Fruit fly (Drosophila melanogaster) whole organism, wandering third instar larva: ENCODE data around the gene Fitm.

Source experiments
- Abd-B ChIP-seq: fragments of >200 bp; optimal IDR thresholded peaks from 2 replicates; lab custom pipeline; 2017; ENCODE audit warnings: missing biosample characterization, missing genetic modification characterization
- CG32264 ChIP-seq: fragments of 200-800 bp; sonication (Bioruptor generic); optimal IDR thresholded peaks from 2 replicates; lab custom pipeline; 2016; ENCODE audit warnings: missing biosample characterization, missing genetic modification characterization
- CG9705 ChIP-seq: fragments of 200-800 bp; sonication (Bioruptor generic); optimal IDR thresholded peaks from 2 replicates; lab custom pipeline; 2018; ENCODE audit warnings: missing biosample characterization, mild to moderate bottlenecking, missing genetic modification characterization
- CrebA ChIP-seq: fragments of 200-800 bp; sonication (Bioruptor generic); optimal IDR thresholded peaks from 2 replicates; lab custom pipeline; 2016; ENCODE audit warnings: missing biosample characterization, mild to moderate bottlenecking, missing genetic modification characterization, borderline replicate concordance
- Dfd ChIP-seq: fragments of >200 bp; optimal IDR thresholded peaks from 2 replicates; lab custom pipeline; 2017; ENCODE audit warnings: missing biosample characterization, missing genetic modification characterization
- Dif ChIP-seq: fragments of 200-275, 200-300 bp; sonication (Bioruptor generic); optimal IDR thresholded peaks from 2 replicates; lab custom pipeline; 2018; ENCODE audit warnings: missing biosample characterization, missing genetic modification characterization; ENCODE audit not compliant: partially characterized antibody
- GATAd ChIP-seq: sonication (Bioruptor generic); optimal IDR thresholded peaks from 2 replicates; lab custom pipeline; 2016; ENCODE audit warnings: missing biosample characterization, missing genetic modification characterization
- HLH106 ChIP-seq: fragments of 200-800 bp; optimal IDR thresholded peaks from 3 replicates; lab custom pipeline; 2019; ENCODE audit warnings: missing biosample characterization, mild to moderate bottlenecking, missing genetic modification characterization, moderate library complexity
- Hnf4 ChIP-seq: fragments of 200-800 bp; sonication (Bioruptor generic); optimal IDR thresholded peaks from 2 replicates; lab custom pipeline; 2016; ENCODE audit warnings: missing biosample characterization, mild to moderate bottlenecking, missing genetic modification characterization
- Hr78 ChIP-seq: fragments of >200 bp; optimal IDR thresholded peaks from 2 replicates; lab custom pipeline; 2017; ENCODE audit warnings: missing biosample characterization, missing genetic modification characterization
- Hr83 ChIP-seq: fragments of 200-300 bp; sonication (Bioruptor generic); optimal IDR thresholded peaks from 2 replicates; lab custom pipeline; 2016; ENCODE audit warnings: missing biosample characterization, mild to moderate bottlenecking, missing genetic modification characterization, moderate library complexity; ENCODE audit not compliant: poor library complexity, severe bottlenecking
- Jra ChIP-seq: sonication (Bioruptor generic); optimal IDR thresholded peaks from 2 replicates; lab custom pipeline; 2016; ENCODE audit warnings: missing biosample characterization, missing genetic modification characterization
- Mio ChIP-seq: sonication (Bioruptor generic); optimal IDR thresholded peaks from 2 replicates; lab custom pipeline; 2016; ENCODE audit warnings: missing biosample characterization, missing genetic modification characterization
- Myc ChIP-seq: fragments of >200 bp; optimal IDR thresholded peaks from 2 replicates; lab custom pipeline; 2017
- N ChIP-seq: fragments of >200 bp; optimal IDR thresholded peaks from 2 replicates; lab custom pipeline; 2018; ENCODE audit warnings: missing biosample characterization, missing external identifiers, missing genetic modification characterization
- OdsH ChIP-seq: fragments of 200-800 bp; sonication (Bioruptor generic); optimal IDR thresholded peaks from 2 replicates; lab custom pipeline; 2016; ENCODE audit warnings: missing biosample characterization, mild to moderate bottlenecking, missing genetic modification characterization
- Rel ChIP-seq, 2 experiments: fragments of 200-800 bp; sonication (Bioruptor generic) in 1 of 2; optimal IDR thresholded peaks; 2 replicates in 1 of 2; 3 replicates in 1 of 2; lab custom pipeline; 2016 to 2019; ENCODE audit warnings: mild to moderate bottlenecking in 2 of 2, missing biosample characterization in 2 of 2, missing genetic modification characterization in 2 of 2, moderate library complexity in 1 of 2
- Sp1 ChIP-seq: fragments of 200-800 bp; sonication (Bioruptor generic); optimal IDR thresholded peaks from 3 replicates; lab custom pipeline; 2019; ENCODE audit warnings: missing biosample characterization, mild to moderate bottlenecking, missing genetic modification characterization, moderate library complexity
- Vsx2 ChIP-seq: fragments of 200-300, 225-300 bp; sonication (Bioruptor generic); optimal IDR thresholded peaks from 2 replicates; lab custom pipeline; 2018; ENCODE audit warnings: missing biosample characterization, missing genetic modification characterization; ENCODE audit not compliant: partially characterized antibody
- br ChIP-seq: fragments of 200-800 bp; sonication (Bioruptor generic); optimal IDR thresholded peaks from 2 replicates; lab custom pipeline; 2016; ENCODE audit warnings: missing biosample characterization, missing genetic modification characterization
- brk ChIP-seq: fragments of 200-800 bp; sonication (Bioruptor generic); optimal IDR thresholded peaks from 2 replicates; lab custom pipeline; 2016; ENCODE audit warnings: missing biosample characterization, mild to moderate bottlenecking, missing genetic modification characterization
- dl ChIP-seq, 2 experiments: fragments of 175-275, 200-275 bp in 1 of 2; fragments of 200-275 bp in 1 of 2; sonication (Bioruptor generic); optimal IDR thresholded peaks; lab custom pipeline; 2018; ENCODE audit warnings: mild to moderate bottlenecking in 2 of 2, missing biosample characterization in 2 of 2, missing genetic modification characterization in 2 of 2, moderate library complexity in 2 of 2; ENCODE audit not compliant: partially characterized antibody in 2 of 2, insufficient read depth in 1 of 2
- dmrt93B ChIP-seq: fragments of 200-800 bp; sonication (Bioruptor generic); optimal IDR thresholded peaks from 2 replicates; lab custom pipeline; 2018; ENCODE audit warnings: missing biosample characterization, mild to moderate bottlenecking, missing genetic modification characterization
- dsf ChIP-seq: sonication (Bioruptor generic); optimal IDR thresholded peaks from 2 replicates; lab custom pipeline; 2016; ENCODE audit warnings: missing biosample characterization, missing genetic modification characterization, borderline replicate concordance
- ey ChIP-seq: fragments of 200-800 bp; sonication (Bioruptor generic); optimal IDR thresholded peaks from 2 replicates; lab custom pipeline; 2016; ENCODE audit warnings: missing biosample characterization, missing genetic modification characterization
- foxo ChIP-seq, 2 experiments: fragments of 200-800 bp; sonication (Bioruptor generic); optimal IDR thresholded peaks; 2 replicates in 1 of 2; 3 replicates in 1 of 2; lab custom pipeline; 2016 to 2017; ENCODE audit warnings: missing biosample characterization in 2 of 2, missing genetic modification characterization in 2 of 2
- fru ChIP-seq: fragments of 200-800 bp; sonication (Bioruptor generic); optimal IDR thresholded peaks from 3 replicates; lab custom pipeline; 2016; ENCODE audit warnings: missing biosample characterization, mild to moderate bottlenecking, missing genetic modification characterization
- h ChIP-seq: fragments of 200-800 bp; sonication (Bioruptor generic); optimal IDR thresholded peaks from 3 replicates; lab custom pipeline; 2016; ENCODE audit warnings: missing biosample characterization, mild to moderate bottlenecking, missing genetic modification characterization
- jim ChIP-seq: fragments of 175-275, 200-325 bp; sonication (Bioruptor generic); optimal IDR thresholded peaks from 2 replicates; lab custom pipeline; 2016; ENCODE audit warnings: missing biosample characterization, mild to moderate bottlenecking, missing genetic modification characterization
- lola ChIP-seq: fragments of >200 bp; optimal IDR thresholded peaks from 2 replicates; lab custom pipeline; 2017; ENCODE audit warnings: missing biosample characterization, missing genetic modification characterization
- pan ChIP-seq: fragments of >200 bp; optimal IDR thresholded peaks from 2 replicates; lab custom pipeline; 2017
- psq ChIP-seq: fragments of 200-800 bp; sonication (Bioruptor generic); optimal IDR thresholded peaks from 3 replicates; lab custom pipeline; 2017; ENCODE audit warnings: missing biosample characterization, mild to moderate bottlenecking, missing genetic modification characterization, moderate library complexity
- rgr ChIP-seq: fragments of 200-800 bp; sonication (Bioruptor generic); optimal IDR thresholded peaks from 3 replicates; lab custom pipeline; 2016; ENCODE audit warnings: missing biosample characterization, mild to moderate bottlenecking, missing genetic modification characterization
- sage ChIP-seq: fragments of 200-800 bp; sonication (Bioruptor generic); optimal IDR thresholded peaks from 2 replicates; lab custom pipeline; 2016; ENCODE audit warnings: missing biosample characterization, mild to moderate bottlenecking, missing genetic modification characterization
- sv ChIP-seq: fragments of 200-800 bp; sonication (Bioruptor generic); optimal IDR thresholded peaks from 3 replicates; lab custom pipeline; 2016; ENCODE audit warnings: missing biosample characterization, missing genetic modification characterization
- tai ChIP-seq: sonication (Bioruptor generic); optimal IDR thresholded peaks from 2 replicates; lab custom pipeline; 2016; ENCODE audit warnings: missing biosample characterization, missing genetic modification characterization
- usp ChIP-seq: fragments of >200 bp; optimal IDR thresholded peaks from 2 replicates; lab custom pipeline; 2017; ENCODE audit warnings: missing biosample characterization, missing genetic modification characterization
- woc ChIP-seq: sonication (Bioruptor generic); optimal IDR thresholded peaks from 2 replicates; lab custom pipeline; 2016; ENCODE audit warnings: missing biosample characterization, mild to moderate bottlenecking, missing genetic modification characterization

Fitm gene

DNA sequence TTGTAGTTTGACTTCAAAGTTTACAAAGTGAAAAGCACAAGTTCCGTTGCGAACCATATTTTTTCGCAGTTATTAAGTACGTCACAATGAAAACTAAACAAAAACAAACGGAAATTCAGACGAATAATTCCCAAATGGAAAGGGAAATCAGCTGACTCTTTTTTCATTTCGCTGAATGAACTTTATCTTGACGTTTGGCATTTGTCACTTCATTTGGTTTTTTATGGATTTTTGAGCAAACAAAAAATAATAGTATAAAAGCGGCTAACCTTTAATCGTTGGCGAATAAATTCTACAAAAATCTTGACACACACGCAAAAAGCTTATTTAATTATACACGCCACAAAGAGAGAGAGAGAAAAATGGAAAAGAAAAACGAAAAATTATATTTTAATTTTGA lies 37.8 kb upstream of the Fitm start:
- TF ChIP-seq dmrt93B (GFP tag; lab: Kevin White, UChicago) (no peak), Jra (no peak)
- TF ChIP-seq, all 38 proteins: peak for 0

- TF ChIP-seq CrebA (no peak), pan (lab: Kevin White, UChicago) (no peak), Rel (GFP tag; optimal IDR thresholded peaks at IDR 0.05; lab: Kevin White, UChicago) (no peak), Rel (tag; optimal IDR thresholded peaks at IDR 0.05; lab: Kevin White, UChicago) (peak; percentile 3), dl (GFP tag; optimal IDR thresholded peaks at IDR 0.05; lab: Kevin White, UChicago; ENCODE audit: insufficient read depth in 1 of 2, partially characterized antibody in 2 of 2) (no peak), brk (GFP tag; lab: Kevin White, UChicago) (no peak), foxo (GFP tag; optimal IDR thresholded peaks at IDR 0.05; lab: Kevin White, UChicago) (peak in 1 of 2 experiments; percentile 23), CG9705 (GFP tag; lab: Kevin White, UChicago) (no peak), woc (GFP tag; lab: Kevin White, UChicago) (no peak), Dfd (GFP tag; lab: Kevin White, UChicago) (no peak), tai (GFP tag; lab: Kevin White, UChicago) (no peak), Hr83 (GFP tag; lab: Kevin White, UChicago) (no peak), sage (GFP tag; lab: Kevin White, UChicago) (peak; percentile 9), dmrt93B (GFP tag; lab: Kevin White, UChicago) (peak; percentile 27), Hnf4 (GFP tag; lab: Kevin White, UChicago) (peak; percentile 27), psq (GFP tag; lab: Kevin White, UChicago) (no peak), rgr (peak; percentile 70), Dif (GFP tag; lab: Kevin White, UChicago) (peak; percentile 17), Sp1 (GFP tag; lab: Kevin White, UChicago) (peak; percentile 47), GATAd (peak; percentile 7), ey (GFP tag; lab: Kevin White, UChicago) (peak; percentile 49), dsf (GFP tag; lab: Kevin White, UChicago) (no peak), N (GFP tag; lab: Kevin White, UChicago) (no peak), Vsx2 (GFP tag; lab: Kevin White, UChicago) (no peak), Myc (lab: Kevin White, UChicago) (no peak), usp (GFP tag; lab: Kevin White, UChicago) (no peak), Hr78 (GFP tag; lab: Kevin White, UChicago) (no peak), br (GFP tag; lab: Kevin White, UChicago) (peak; percentile 53), Jra (no peak), OdsH (GFP tag; lab: Kevin White, UChicago) (peak; percentile 43), CG32264 (peak; percentile 34), sv (GFP tag; lab: Kevin White, UChicago) (no peak), Abd-B (no peak), lola (GFP tag; lab: Kevin White, UChicago) (no peak), HLH106 (tag; lab: Kevin White, UChicago) (peak; percentile 33), fru (peak; percentile 37), jim (GFP tag; lab: Kevin White, UChicago) (no peak), h (peak; percentile 67), Mio (GFP tag; lab: Kevin White, UChicago) (no peak)
- TF ChIP-seq, all 38 proteins: peak for 16
Observed at dm6 chr3L:5182994-5183566, 37.2 kb upstream of the Fitm start.
